Worm (Caenorhabditis elegans) whole organism, late embryonic: Measurements from ENCODE around the gene D2024.4.

Source experiments
- F13H6.1 ChIP-seq: sonication (generic microtip); optimal IDR thresholded peaks from 2 replicates; lab custom pipeline; 2016; ENCODE audit warnings: missing genetic modification characterization, missing compliant biosample characterization
- ama-1 ChIP-seq: fragments of 150-350 bp; optimal IDR thresholded peaks from 2 replicates; lab custom pipeline; 2014
- ceh-14 ChIP-seq: sonication (generic microtip); optimal IDR thresholded peaks from 2 replicates; lab custom pipeline; 2016; ENCODE audit warnings: missing genotype, missing genetic modification characterization, missing compliant biosample characterization
- ceh-22 ChIP-seq: sonication (generic microtip); optimal IDR thresholded peaks from 2 replicates; lab custom pipeline; 2017; ENCODE audit warnings: missing biosample characterization, missing genetic modification characterization
- ceh-24 ChIP-seq: sonication (generic microtip); optimal IDR thresholded peaks from 2 replicates; lab custom pipeline; 2016; ENCODE audit warnings: mild to moderate bottlenecking, missing genetic modification characterization, missing compliant biosample characterization
- ceh-30 ChIP-seq: fragments of 150-350 bp; optimal IDR thresholded peaks from 2 replicates; lab custom pipeline; 2014; ENCODE audit warnings: missing biosample characterization, missing genetic modification characterization
- fkh-10 ChIP-seq: fragments of 150-350 bp; optimal IDR thresholded peaks from 2 replicates; lab custom pipeline; 2014; ENCODE audit warnings: missing biosample characterization, missing genetic modification reagents, missing genetic modification characterization
- nfya-1 ChIP-seq: sonication (generic microtip); optimal IDR thresholded peaks from 2 replicates; lab custom pipeline; 2017; ENCODE audit warnings: missing genetic modification characterization, mild to moderate bottlenecking, missing compliant biosample characterization, antibody characterized with exemption, moderate library complexity
- pag-3 ChIP-seq: sonication (generic microtip); optimal IDR thresholded peaks from 2 replicates; lab custom pipeline; 2016; ENCODE audit warnings: missing compliant biosample characterization, missing genetic modification characterization, borderline replicate concordance
- pat-9 ChIP-seq: fragments of 200-800 bp; sonication (Bioruptor generic); optimal IDR thresholded peaks from 2 replicates; lab custom pipeline; 2018; ENCODE audit warnings: mild to moderate bottlenecking, missing genetic modification characterization, moderate library complexity, missing compliant biosample characterization
- rnt-1 ChIP-seq: sonication (generic microtip); optimal IDR thresholded peaks from 2 replicates; lab custom pipeline; 2016; ENCODE audit warnings: missing genetic modification characterization, missing compliant biosample characterization
- syd-9 ChIP-seq: sonication (generic microtip); optimal IDR thresholded peaks from 2 replicates; lab custom pipeline; 2016; ENCODE audit warnings: mild to moderate bottlenecking, missing genetic modification characterization, moderate library complexity, missing compliant biosample characterization
- tbx-2 ChIP-seq: sonication (generic microtip); optimal IDR thresholded peaks from 2 replicates; lab custom pipeline; 2016; ENCODE audit warnings: missing genetic modification characterization, missing compliant biosample characterization

DNA sequence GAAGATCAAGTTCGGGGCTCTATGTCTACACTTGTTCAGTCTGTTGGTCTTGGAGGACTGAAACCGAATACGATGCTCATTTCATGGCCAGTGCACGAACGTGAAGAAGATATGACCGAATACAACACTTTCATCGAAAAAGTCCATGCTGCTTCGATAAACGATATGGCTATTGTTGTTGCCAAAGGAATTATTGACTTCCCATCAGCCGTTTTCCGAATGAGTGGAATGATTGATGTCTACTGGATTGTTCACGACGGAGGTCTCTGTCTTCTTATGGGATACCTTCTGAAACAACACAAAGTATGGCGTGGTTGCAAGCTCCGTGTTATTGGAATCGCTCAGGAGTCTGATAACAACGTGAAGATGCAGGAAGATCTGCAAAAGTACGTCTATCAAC is 14.8 kb upstream of the D2024.4 start:
- TF ChIP-seq F13H6.1 (tag; lab: Kevin White, UChicago) = no peak
- TF ChIP-seq tbx-2 (tag; lab: Kevin White, UChicago) = no peak
- TF ChIP-seq rnt-1 (tag; lab: Kevin White, UChicago) = no peak
- no peak for TF ChIP-seq ceh-24 (tag; lab: Kevin White, UChicago)
- TF ChIP-seq ama-1 (lab: Kevin White, UChicago) = no peak
- no peak for TF ChIP-seq pag-3 (tag; lab: Kevin White, UChicago)
- no peak for TF ChIP-seq ceh-22
- no peak for TF ChIP-seq pat-9 (tag; lab: Kevin White, UChicago)
- TF ChIP-seq ceh-14 (tag; lab: Kevin White, UChicago) = no peak
- TF ChIP-seq nfya-1 (tag; lab: Kevin White, UChicago) = no peak
- TF ChIP-seq syd-9 (tag; lab: Kevin White, UChicago) = no peak
- no peak for TF ChIP-seq fkh-10 (GFP tag; lab: Kevin White, UChicago)
- TF ChIP-seq ceh-30 (tag; lab: Kevin White, UChicago) = no peak
